Fruit fly (Drosophila melanogaster) Kc167 (cell line): ENCODE results near the gene CG32388.

Experiments
- Myc ChIP-seq: fragments of >200 bp; optimal IDR thresholded peaks from 2 replicates; lab custom pipeline; 2017; ENCODE audit warnings: missing external identifiers
- Sin3A ChIP-seq: fragments of >200 bp; optimal IDR thresholded peaks from 2 replicates; lab custom pipeline; 2018; ENCODE audit warnings: missing external identifiers
- h ChIP-seq: fragments of >200 bp; optimal IDR thresholded peaks from 3 replicates; lab custom pipeline; 2018; ENCODE audit warnings: missing external identifiers
- insv ChIP-seq: fragments of >200 bp; optimal IDR thresholded peaks from 3 replicates; lab custom pipeline; 2018; ENCODE audit warnings: missing external identifiers
- psq ChIP-seq: fragments of >200 bp; optimal IDR thresholded peaks from 2 replicates; lab custom pipeline; 2017; ENCODE audit warnings: missing external identifiers
- ttk ChIP-seq: sonication (Bioruptor generic); optimal IDR thresholded peaks from 2 replicates; lab custom pipeline; 2017; ENCODE audit warnings: missing external identifiers

DNA sequence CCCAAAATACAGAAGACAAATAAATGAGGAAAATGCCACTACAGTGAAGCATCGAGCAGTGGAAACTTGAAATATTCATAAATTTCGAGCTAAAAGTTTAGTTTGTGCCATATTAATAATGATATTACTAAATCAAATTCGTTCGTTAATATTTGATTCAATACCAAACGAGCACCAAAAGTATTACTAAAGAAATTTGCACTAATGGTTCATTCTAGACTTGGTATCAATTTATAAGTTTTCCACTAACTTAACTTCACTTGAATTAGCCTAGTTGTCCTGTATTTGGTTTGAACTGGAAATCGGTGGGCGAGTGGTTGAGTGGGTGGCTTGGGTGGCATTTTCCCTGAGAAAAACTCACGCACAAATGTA, 40.5 kb downstream of the CG32388 start:
- TF ChIP-seq psq (lab: Kevin White, UChicago) = no peak
- TF ChIP-seq ttk = no peak
- TF ChIP-seq h (lab: Kevin White, UChicago) = no peak
- no peak for TF ChIP-seq insv (lab: Kevin White, UChicago)
- TF ChIP-seq Myc (lab: Kevin White, UChicago) = no peak
- TF ChIP-seq Sin3A (lab: Kevin White, UChicago) = no peak
